Worm (Caenorhabditis elegans): ENCODE measurements around the gene ttr-29.

DNA sequence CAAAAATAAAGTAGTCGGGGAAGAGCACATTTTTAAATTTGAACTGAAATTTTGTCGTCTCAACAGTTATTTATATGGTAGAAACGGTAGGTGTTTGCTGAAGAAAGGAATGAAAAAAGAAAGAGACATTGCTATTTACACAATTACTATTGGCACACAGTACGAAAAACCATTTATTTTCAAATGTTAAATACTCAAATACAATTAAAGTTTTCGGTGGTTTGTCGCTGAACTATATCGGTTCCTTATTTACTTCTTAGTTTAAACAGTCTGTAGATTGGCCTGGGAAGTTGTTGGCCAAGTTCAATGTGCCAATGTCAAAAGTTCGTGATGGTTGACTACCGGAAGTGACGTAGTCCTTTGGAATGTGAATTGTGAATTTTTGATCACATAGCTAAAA, 2.6 kb downstream of the ttr-29 start, which contains the start of gene ttr-27:
- TF ChIP-seq flt-1 (GFP tag; IDR thresholded peaks at IDR 0.05) = no peak
- no peak for TF ChIP-seq med-1 (GFP tag; optimal IDR thresholded peaks at IDR 0.05; ENCODE audit: insufficient read depth)
- no peak for TF ChIP-seq cog-1 (tag; optimal IDR thresholded peaks at IDR 0.05)

All from whole organism, midembryonic.